Worm (Caenorhabditis elegans) whole organism, young adult: ENCODE results near the gene C17C3.15.
A peak's percentile ranks its signal among the peaks of the same experiment; 100 is the strongest.

Experiments
- B0336.3 ChIP-seq: fragments of 200-800 bp; sonication (Bioruptor generic); IDR thresholded peaks from 2 replicates; pipeline ENCODE4 v1.3.6; 2022; ENCODE audit warnings: missing genetic modification characterization, missing compliant biosample characterization
- C06A6.2 ChIP-seq: fragments of 200-800 bp; sonication (Bioruptor generic); conservative IDR thresholded peaks from 2 replicates; pipeline ENCODE4 v1.3.6; 2022; ENCODE audit warnings: missing genetic modification characterization, missing compliant biosample characterization
- F37B4.10 ChIP-seq: fragments of 200-800 bp; sonication (Bioruptor generic); IDR thresholded peaks from 2 replicates; pipeline ENCODE4 v1.3.6; 2022; ENCODE audit warnings: missing genetic modification characterization, missing compliant biosample characterization
- K12H6.12 ChIP-seq: fragments of 200-800 bp; sonication (Bioruptor generic); optimal IDR thresholded peaks from 2 replicates; lab custom pipeline; 2018; ENCODE audit warnings: mild to moderate bottlenecking, missing genetic modification characterization, missing compliant biosample characterization
- T26A5.8 ChIP-seq: sonication (generic microtip); optimal IDR thresholded peaks from 2 replicates; lab custom pipeline; 2016; ENCODE audit warnings: missing genetic modification characterization, missing compliant biosample characterization
- Y53F4B.3 ChIP-seq: fragments of 200-800 bp; sonication (Bioruptor generic); IDR thresholded peaks from 2 replicates; pipeline ENCODE4 v1.3.6; 2022; ENCODE audit warnings: missing genetic modification reagents, missing genetic modification characterization, missing compliant biosample characterization
- Y53G8AR.9 ChIP-seq: fragments of 200-800 bp; sonication (Bioruptor generic); conservative IDR thresholded peaks from 2 replicates; pipeline ENCODE4 v1.3.6; 2022; ENCODE audit warnings: missing genetic modification reagents, missing genetic modification characterization, missing compliant biosample characterization
- Y56A3A.18 ChIP-seq: fragments of 200-800 bp; sonication (Bioruptor generic); IDR thresholded peaks from 2 replicates; pipeline ENCODE4 v1.3.6; 2022; ENCODE audit warnings: missing genetic modification reagents, missing genetic modification characterization, missing compliant biosample characterization
- Y95B8A.8 ChIP-seq: fragments of 200-800 bp; sonication (Bioruptor generic); IDR thresholded peaks from 2 replicates; pipeline ENCODE4 v1.3.6; 2022; ENCODE audit warnings: missing genetic modification reagents, missing genetic modification characterization, missing compliant biosample characterization
- ama-1 ChIP-seq, 3 experiments: fragments of 150-350 bp in 1 of 3; sonication (generic microtip) in 2 of 3; optimal IDR thresholded peaks; 2 replicates each; lab custom pipeline; 2014 to 2018; ENCODE audit warnings: missing biosample characterization in 2 of 3, missing genetic modification characterization in 2 of 3, missing genetic modification reagents in 2 of 3
- atf-7 ChIP-seq: sonication (generic microtip); optimal IDR thresholded peaks from 2 replicates; lab custom pipeline; 2017; ENCODE audit warnings: mild to moderate bottlenecking, missing genetic modification characterization, missing compliant biosample characterization
- athp-1 ChIP-seq: sonication (generic microtip); optimal IDR thresholded peaks from 2 replicates; lab custom pipeline; 2017; ENCODE audit warnings: mild to moderate bottlenecking, missing genetic modification characterization, missing compliant biosample characterization
- attf-5 ChIP-seq: fragments of 200-800 bp; sonication (Bioruptor generic); optimal IDR thresholded peaks from 2 replicates; lab custom pipeline; 2018; ENCODE audit warnings: mild to moderate bottlenecking, missing genetic modification characterization, missing compliant biosample characterization
- attf-6 ChIP-seq: fragments of 200-800 bp; sonication (Bioruptor generic); IDR thresholded peaks from 2 replicates; pipeline ENCODE4 v1.3.6; 2022; ENCODE audit warnings: missing genetic modification reagents, missing genetic modification characterization, missing compliant biosample characterization
- cebp-1 ChIP-seq, 2 experiments: fragments of 200-800 bp in 1 of 2; sonication (Bioruptor generic) in 1 of 2; sonication (generic microtip) in 1 of 2; IDR thresholded peaks in 1 of 2; optimal IDR thresholded peaks in 1 of 2; 2 replicates each; pipeline versions ENCODE4 v1.3.6 to Lab custom; 2017 to 2022; ENCODE audit warnings: missing compliant biosample characterization in 2 of 2, missing genetic modification characterization in 2 of 2, mild to moderate bottlenecking in 1 of 2, missing genetic modification reagents in 1 of 2, moderate library complexity in 1 of 2
- ceh-40 ChIP-seq: fragments of 200-800 bp; sonication (Bioruptor generic); IDR thresholded peaks from 2 replicates; pipeline ENCODE4 v1.3.6; 2022; ENCODE audit warnings: missing genetic modification characterization, missing compliant biosample characterization
- chd-7 ChIP-seq: sonication (generic microtip); optimal IDR thresholded peaks from 2 replicates; lab custom pipeline; 2016; ENCODE audit warnings: mild to moderate bottlenecking, missing genetic modification characterization, moderate library complexity, missing compliant biosample characterization
- dpff-1 ChIP-seq: sonication (generic microtip); optimal IDR thresholded peaks from 2 replicates; lab custom pipeline; 2017; ENCODE audit warnings: mild to moderate bottlenecking, missing genetic modification characterization, missing compliant biosample characterization
- efl-1 ChIP-seq: fragments of 150-350 bp; optimal IDR thresholded peaks from 2 replicates; lab custom pipeline; 2014; ENCODE audit warnings: missing biosample characterization, missing genetic modification reagents, missing genetic modification characterization
- egl-44 ChIP-seq: fragments of 200-800 bp; sonication (Bioruptor generic); IDR thresholded peaks from 2 replicates; pipeline ENCODE4 v1.3.6; 2022; ENCODE audit warnings: missing genetic modification reagents, missing genetic modification characterization, missing compliant biosample characterization
- egrh-3 ChIP-seq: fragments of 200-800 bp; sonication (Bioruptor generic); IDR thresholded peaks from 2 replicates; pipeline ENCODE4 v1.3.6; 2022; ENCODE audit warnings: missing genetic modification reagents, missing genetic modification characterization, missing compliant biosample characterization
- gei-17 ChIP-seq: fragments of 200-800 bp; sonication (Bioruptor generic); optimal IDR thresholded peaks from 2 replicates; lab custom pipeline; 2018; ENCODE audit warnings: mild to moderate bottlenecking, missing genetic modification characterization, missing compliant biosample characterization
- hmg-1.2 ChIP-seq: fragments of 200-800 bp; sonication (Bioruptor generic); IDR thresholded peaks from 2 replicates; pipeline ENCODE4 v1.3.6; 2022; ENCODE audit warnings: missing genetic modification reagents, missing genetic modification characterization, missing compliant biosample characterization
- hrde-1 ChIP-seq: sonication (generic microtip); optimal IDR thresholded peaks from 2 replicates; lab custom pipeline; 2016; ENCODE audit warnings: missing genetic modification characterization, mild to moderate bottlenecking, missing compliant biosample characterization, moderate library complexity, missing genotype, missing genetic modification reagents, borderline replicate concordance
- hsf-1 ChIP-seq: fragments of 200-800 bp; sonication (Bioruptor generic); IDR thresholded peaks from 2 replicates; pipeline ENCODE4 v1.3.6; 2022; ENCODE audit warnings: missing genetic modification reagents, missing genetic modification characterization, missing compliant biosample characterization
- let-526 ChIP-seq: fragments of 200-800 bp; sonication (Bioruptor generic); IDR thresholded peaks from 2 replicates; pipeline ENCODE4 v1.3.6; 2022; ENCODE audit warnings: missing genetic modification reagents, missing genetic modification characterization, missing compliant biosample characterization
- lin-40 ChIP-seq: sonication (generic microtip); optimal IDR thresholded peaks from 2 replicates; lab custom pipeline; 2016; ENCODE audit warnings: missing genetic modification characterization, mild to moderate bottlenecking, missing compliant biosample characterization, missing genotype, missing genetic modification reagents
- lsl-1 ChIP-seq: fragments of 200-800 bp; sonication (Bioruptor generic); optimal IDR thresholded peaks from 2 replicates; lab custom pipeline; 2018; ENCODE audit warnings: mild to moderate bottlenecking, missing genetic modification characterization, moderate library complexity, missing compliant biosample characterization
- lsy-27 ChIP-seq: sonication (generic microtip); optimal IDR thresholded peaks from 2 replicates; lab custom pipeline; 2017; ENCODE audit warnings: missing genetic modification characterization, mild to moderate bottlenecking, missing compliant biosample characterization, antibody characterized with exemption, missing genotype, borderline replicate concordance; ENCODE audit not compliant: insufficient read depth
- madf-10 ChIP-seq: sonication (generic microtip); optimal IDR thresholded peaks from 2 replicates; lab custom pipeline; 2016; ENCODE audit warnings: mild to moderate bottlenecking, missing genetic modification characterization, missing compliant biosample characterization
- mcd-1 ChIP-seq: fragments of 200-800 bp; sonication (Bioruptor generic); IDR thresholded peaks from 2 replicates; pipeline ENCODE4 v1.3.6; 2022; ENCODE audit warnings: missing genetic modification reagents, missing genetic modification characterization, missing compliant biosample characterization
- nfya-1 ChIP-seq: sonication (generic microtip); optimal IDR thresholded peaks from 2 replicates; lab custom pipeline; 2017; ENCODE audit warnings: antibody characterized with exemption, missing compliant biosample characterization, missing genetic modification characterization, borderline replicate concordance; ENCODE audit not compliant: insufficient read depth
- nfya-2 ChIP-seq: fragments of 200-800 bp; sonication (Bioruptor generic); IDR thresholded peaks from 2 replicates; pipeline ENCODE4 v1.3.6; 2022; ENCODE audit warnings: missing genetic modification reagents, missing genetic modification characterization, missing compliant biosample characterization
- nhr-27 ChIP-seq: fragments of 200-800 bp; sonication (Bioruptor generic); optimal IDR thresholded peaks from 2 replicates; lab custom pipeline; 2018; ENCODE audit warnings: mild to moderate bottlenecking, missing genetic modification characterization, moderate library complexity, missing compliant biosample characterization
- nhr-80 ChIP-seq: sonication (generic microtip); optimal IDR thresholded peaks from 2 replicates; lab custom pipeline; 2016; ENCODE audit warnings: missing genetic modification characterization, missing compliant biosample characterization
- rcor-1 ChIP-seq: fragments of 200-800 bp; sonication (Bioruptor generic); IDR thresholded peaks from 2 replicates; pipeline ENCODE4 v1.3.6; 2022; ENCODE audit warnings: missing genetic modification reagents, missing genetic modification characterization, missing compliant biosample characterization
- rec-8 ChIP-seq, 2 experiments: sonication (generic microtip); optimal IDR thresholded peaks; 2 replicates each; lab custom pipeline; 2016; ENCODE audit warnings: mild to moderate bottlenecking in 2 of 2, missing genetic modification characterization in 2 of 2, missing genetic modification reagents in 2 of 2, missing genotype in 2 of 2, missing biosample characterization in 1 of 2, missing compliant biosample characterization in 1 of 2, moderate library complexity in 1 of 2
- snpc-4 ChIP-seq, 5 experiments: fragments of 150-350 bp in 1 of 5; sonication (generic microtip) in 4 of 5; optimal IDR thresholded peaks; 2 replicates each; lab custom pipeline; 2014 to 2018; ENCODE audit warnings: missing genetic modification characterization in 5 of 5, missing biosample characterization in 3 of 5, antibody characterized with exemption in 2 of 5, mild to moderate bottlenecking in 2 of 5, missing compliant biosample characterization in 2 of 5, missing genotype in 2 of 5, moderate library complexity in 2 of 5, missing genetic modification reagents in 1 of 5
- tbp1 ChIP-seq: fragments of 200-800 bp; sonication (Bioruptor generic); optimal IDR thresholded peaks from 2 replicates; lab custom pipeline; 2018; ENCODE audit warnings: mild to moderate bottlenecking, missing genetic modification characterization, missing compliant biosample characterization
- tlf-1 ChIP-seq: fragments of 200-800 bp; sonication (Bioruptor generic); optimal IDR thresholded peaks from 2 replicates; lab custom pipeline; 2018; ENCODE audit warnings: mild to moderate bottlenecking, missing genetic modification characterization, missing compliant biosample characterization
- unc-62 ChIP-seq: fragments of 150-350 bp; optimal IDR thresholded peaks from 2 replicates; lab custom pipeline; 2014; ENCODE audit warnings: missing biosample characterization, missing genetic modification reagents, missing genetic modification characterization
- zfh-2 ChIP-seq: fragments of 200-800 bp; sonication (Bioruptor generic); conservative IDR thresholded peaks from 2 replicates; pipeline ENCODE4 v1.3.6; 2022; ENCODE audit warnings: missing genetic modification reagents, missing genetic modification characterization, missing compliant biosample characterization
- ztf-25 ChIP-seq: fragments of 200-800 bp; sonication (Bioruptor generic); IDR thresholded peaks from 2 replicates; pipeline ENCODE4 v1.3.6; 2022; ENCODE audit warnings: missing genetic modification reagents, missing genetic modification characterization, missing compliant biosample characterization
- ztf-26 ChIP-seq: sonication (generic microtip); optimal IDR thresholded peaks from 2 replicates; lab custom pipeline; 2017; ENCODE audit warnings: missing genetic modification characterization, missing compliant biosample characterization
- ztf-6 ChIP-seq: fragments of 200-800 bp; sonication (Bioruptor generic); IDR thresholded peaks from 2 replicates; pipeline ENCODE4 v1.3.6; 2022; ENCODE audit warnings: missing genetic modification reagents, missing genetic modification characterization, missing compliant biosample characterization

Gene C17C3.15

ce11 chrII:5565082-5565623 is 5.3 kb upstream of the C17C3.15 start (continued):
- TF ChIP-seq egrh-3 (GFP tag; lab: Robert Waterston, UW) (no peak), rcor-1 (no peak), Y53G8AR.9 (GFP tag; lab: Robert Waterston, UW) (no peak), let-526 (GFP tag; lab: Robert Waterston, UW) (no peak), attf-6 (GFP tag; lab: Robert Waterston, UW) (peak; percentile 82; the same call in 1 of the 2 replicates), mcd-1 (no peak), lsy-27 (tag; lab: Kevin White, UChicago) (no peak), nfya-1 (no peak), T26A5.8 (tag; lab: Kevin White, UChicago) (no peak), tlf-1 (GFP tag; lab: Kevin White, UChicago) (no peak), ztf-25 (no peak), Y56A3A.18 (GFP tag; lab: Robert Waterston, UW) (no peak), nhr-27 (tag; lab: Kevin White, UChicago) (no peak), egl-44 (GFP tag; lab: Robert Waterston, UW) (no peak), B0336.3 (GFP tag; lab: Robert Waterston, UW) (no peak), efl-1 (GFP tag; lab: Kevin White, UChicago) (no peak), F37B4.10 (GFP tag; lab: Robert Waterston, UW) (no peak), hmg-1.2 (GFP tag; lab: Robert Waterston, UW) (peak; percentile 74), zfh-2 (no peak), unc-62 (GFP tag; lab: Kevin White, UChicago) (no peak), nfya-2 (GFP tag; lab: Robert Waterston, UW) (no peak), madf-10 (tag; lab: Kevin White, UChicago) (no peak), Y53F4B.3 (GFP tag; lab: Robert Waterston, UW) (no peak), gei-17 (GFP tag; lab: Kevin White, UChicago) (no peak), rec-8 (tag; optimal IDR thresholded peaks at IDR 0.05; lab: Kevin White, UChicago) (no peak)

- TF ChIP-seq dpff-1 (tag; lab: Kevin White, UChicago): no peak
- TF ChIP-seq nhr-80 (tag; lab: Kevin White, UChicago): peak; percentile 38
- no peak for TF ChIP-seq K12H6.12 (tag; lab: Kevin White, UChicago)
- TF ChIP-seq tbp1 (GFP tag; lab: Kevin White, UChicago): no peak
- TF ChIP-seq athp-1: no peak
- no peak for TF ChIP-seq egl-44 (GFP tag; lab: Robert Waterston, UW)
- no peak for TF ChIP-seq ceh-40 (GFP tag; lab: Robert Waterston, UW)
- no peak for TF ChIP-seq snpc-4 (GFP tag; optimal IDR thresholded peaks at IDR 0.05; lab: Kevin White, UChicago)
- peak in 1 of 4 experiments; percentile 51 for TF ChIP-seq snpc-4 (tag; optimal IDR thresholded peaks at IDR 0.05; lab: Kevin White, UChicago)
- TF ChIP-seq ztf-6 (GFP tag; lab: Robert Waterston, UW): no peak
- no peak for TF ChIP-seq lsl-1 (GFP tag; lab: Kevin White, UChicago)
- TF ChIP-seq ztf-26: peak; percentile 5
- TF ChIP-seq cebp-1 (GFP tag; IDR thresholded peaks at IDR 0.05; lab: Robert Waterston, UW): no peak
- TF ChIP-seq cebp-1 (tag; optimal IDR thresholded peaks at IDR 0.05; lab: Kevin White, UChicago): peak; percentile 28
- TF ChIP-seq Y95B8A.8 (GFP tag; lab: Robert Waterston, UW): no peak
- peak; percentile 5 for TF ChIP-seq attf-5 (GFP tag; lab: Kevin White, UChicago)
- TF ChIP-seq hmg-1.2 (GFP tag; lab: Robert Waterston, UW): 0 out of 2 replicates have a peak, but pooled peaks have one; percentile 32
- no peak for TF ChIP-seq hsf-1
- peak; percentile 7 for TF ChIP-seq atf-7 (tag; lab: Kevin White, UChicago)
- TF ChIP-seq lin-40 (tag; lab: Kevin White, UChicago): peak; percentile 18
- TF ChIP-seq C06A6.2 (GFP tag; lab: Robert Waterston, UW): no peak
- no peak for TF ChIP-seq tlf-1 (GFP tag; lab: Kevin White, UChicago)
- no peak for TF ChIP-seq hrde-1
- TF ChIP-seq chd-7 (tag; lab: Kevin White, UChicago): peak; percentile 35
- TF ChIP-seq ama-1 (optimal IDR thresholded peaks at IDR 0.05; lab: Kevin White, UChicago): peak; percentile 9
- no peak for TF ChIP-seq ama-1 (GFP tag; optimal IDR thresholded peaks at IDR 0.05; lab: Kevin White, UChicago)
These were observed 1.8 kb downstream of the C17C3.15 start for ce11 chrII:5572082-5572746.
